Fruit fly (Drosophila melanogaster): Measurements from ENCODE around the gene CG33191.

The CG33191 gene

dm6 chr3R:8779823-8780222 is at the start of gene CG33191:
Gene CG33191, minus strand, starts transcription at chr3R:8779923.
- TF ChIP-seq CG17801 (GFP tag; optimal IDR thresholded peaks at IDR 0.05; ENCODE audit: partially characterized antibody) = no peak

DNA sequence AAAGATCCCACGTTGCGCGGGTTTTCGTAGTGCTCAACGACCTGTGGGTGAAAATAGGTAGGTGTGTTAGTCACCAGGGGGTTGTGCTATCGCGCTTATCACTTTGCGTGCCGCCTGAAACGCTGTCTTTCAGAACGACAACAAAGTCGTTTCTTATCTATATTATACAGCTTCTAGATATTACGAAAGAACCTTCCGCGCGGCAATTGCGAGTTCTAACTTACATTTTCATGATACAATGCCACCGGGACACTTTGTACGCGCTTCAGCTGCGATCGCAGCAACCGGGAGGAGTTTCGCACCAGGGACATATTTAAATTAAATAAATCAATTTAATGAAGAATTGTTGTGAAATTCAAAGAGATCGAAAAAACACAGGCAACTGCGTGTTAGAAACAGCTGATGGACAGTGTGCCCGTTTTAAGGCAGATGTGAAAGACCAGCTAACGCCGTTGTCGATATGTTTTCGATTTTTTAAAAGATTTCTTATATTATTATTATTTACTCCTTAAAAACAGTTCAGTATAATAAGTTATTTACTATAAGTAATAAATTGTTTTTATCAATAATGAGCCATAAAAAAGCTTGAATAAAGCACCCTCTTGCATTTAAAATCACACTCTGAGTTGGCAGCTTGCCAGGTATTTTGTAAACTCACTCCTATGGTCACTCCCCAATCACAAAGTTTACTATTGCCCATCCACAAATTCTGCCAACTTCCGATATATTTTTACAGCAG is 44.2 kb upstream of the CG33191 start, which contains the start of the genes IscU and CG8379:
TSS of gene IscU (minus strand) at position 417 of the 739 bp plus-strand sequence.
TSS of gene CG8379 (plus strand) at position 651 of the 739 bp plus-strand sequence.
- peak; percentile 73 for TF ChIP-seq CG17801 (GFP tag; optimal IDR thresholded peaks at IDR 0.05; ENCODE audit: partially characterized antibody)

DNA sequence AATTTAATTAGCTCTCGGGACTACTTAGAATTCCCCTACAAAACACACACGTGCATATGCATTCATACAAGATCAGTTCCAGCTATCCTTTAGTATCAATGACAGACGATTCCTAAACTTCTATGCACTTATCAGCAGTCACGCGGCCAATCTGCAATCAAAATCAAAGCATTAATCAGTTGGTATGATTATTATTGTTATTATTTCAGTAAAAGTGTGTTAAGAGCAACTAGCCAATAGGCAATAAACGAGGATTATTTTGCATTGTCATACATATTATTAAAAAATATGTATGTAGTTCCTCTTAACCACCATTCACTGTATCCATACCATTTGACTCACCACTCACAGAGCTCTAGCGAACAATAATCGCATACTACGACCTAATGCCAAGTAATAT is 43.2 kb upstream of the CG33191 start:
- no peak for TF ChIP-seq CG17801 (GFP tag; optimal IDR thresholded peaks at IDR 0.05; ENCODE audit: partially characterized antibody)

DNA sequence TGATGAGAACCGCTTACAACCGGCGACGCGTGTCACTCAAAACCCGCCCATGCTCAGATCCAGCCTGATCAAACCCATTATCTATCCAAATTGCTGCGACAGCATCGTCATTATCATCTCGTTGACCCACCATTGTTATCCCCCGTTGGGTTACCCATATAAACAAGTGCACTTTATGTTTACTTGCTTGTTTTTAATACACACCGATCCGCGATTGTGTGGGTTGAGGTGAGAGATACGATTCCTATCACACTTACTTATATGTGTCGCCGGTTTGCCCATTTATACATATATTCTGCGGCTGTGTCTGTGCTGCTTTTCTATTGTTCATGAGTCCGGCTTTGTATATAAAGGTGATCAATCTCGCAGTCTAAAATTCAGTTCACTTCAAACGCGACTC is 41.9 kb upstream of the CG33191 start, which contains the start of gene CG8369:
TSS of gene CG8369 (plus strand) at position 386 of the 400 bp plus-strand sequence.
- TF ChIP-seq CG17801 (GFP tag; optimal IDR thresholded peaks at IDR 0.05; ENCODE audit: partially characterized antibody) = no peak

DNA sequence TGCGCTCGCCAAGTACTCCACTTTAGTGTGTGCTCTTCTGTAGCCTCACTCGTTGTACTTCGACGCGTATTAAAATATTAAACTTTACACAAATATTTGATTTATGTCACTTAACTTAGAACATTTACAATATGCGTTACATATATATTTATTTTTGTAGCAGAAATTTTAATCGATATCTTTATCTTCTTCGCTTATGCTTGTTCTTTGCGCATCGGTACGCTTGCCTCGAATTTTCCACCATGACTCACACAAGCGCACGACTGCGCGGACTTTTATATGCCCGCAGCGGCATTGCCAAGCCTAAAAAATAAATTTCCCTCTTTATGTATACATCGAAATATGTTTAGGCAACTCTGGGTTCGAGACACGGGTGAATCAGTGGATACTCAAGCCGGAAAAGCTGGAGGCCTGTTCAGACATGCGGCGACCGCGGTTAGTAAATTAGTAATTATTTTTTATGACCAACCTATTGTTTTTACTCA is 40.7 kb upstream of the CG33191 start, which contains the start of gene aqz:
TSS of gene aqz (minus strand) at position 255 of the 485 bp plus-strand sequence.
- peak; percentile 67 for TF ChIP-seq CG17801 (GFP tag; optimal IDR thresholded peaks at IDR 0.05; ENCODE audit: partially characterized antibody)

- no peak for TF ChIP-seq CG17801 (GFP tag; optimal IDR thresholded peaks at IDR 0.05; ENCODE audit: partially characterized antibody)
Observed at dm6 chr3R:8819551-8820057, 39.9 kb upstream of the CG33191 start.

- TF ChIP-seq CG17801 (GFP tag; optimal IDR thresholded peaks at IDR 0.05; ENCODE audit: partially characterized antibody) = no peak
Observed at dm6 chr3R:8818239-8818638, 38.5 kb upstream of the CG33191 start.

DNA sequence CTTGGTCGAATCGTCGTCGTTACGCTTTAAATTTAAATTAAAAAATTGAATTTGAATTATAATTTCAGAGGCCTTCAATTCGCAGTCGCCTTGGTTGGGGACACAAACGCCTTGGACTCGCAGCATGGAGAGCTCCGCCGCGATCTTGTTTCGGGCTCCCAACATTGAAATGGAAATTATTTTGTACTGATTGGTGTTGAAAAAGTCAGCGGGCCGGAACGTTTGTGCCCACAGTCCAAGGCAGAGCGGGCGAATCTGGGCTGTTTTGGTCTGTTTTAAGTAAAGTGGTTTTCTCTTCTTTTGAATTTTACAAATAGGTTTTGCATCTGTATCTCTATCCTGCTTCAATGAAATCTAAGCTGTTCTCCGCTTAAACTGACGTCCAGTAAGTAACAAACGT is 35.4 kb upstream of the CG33191 start:
- no peak for TF ChIP-seq CG17801 (GFP tag; optimal IDR thresholded peaks at IDR 0.05; ENCODE audit: partially characterized antibody)

DNA sequence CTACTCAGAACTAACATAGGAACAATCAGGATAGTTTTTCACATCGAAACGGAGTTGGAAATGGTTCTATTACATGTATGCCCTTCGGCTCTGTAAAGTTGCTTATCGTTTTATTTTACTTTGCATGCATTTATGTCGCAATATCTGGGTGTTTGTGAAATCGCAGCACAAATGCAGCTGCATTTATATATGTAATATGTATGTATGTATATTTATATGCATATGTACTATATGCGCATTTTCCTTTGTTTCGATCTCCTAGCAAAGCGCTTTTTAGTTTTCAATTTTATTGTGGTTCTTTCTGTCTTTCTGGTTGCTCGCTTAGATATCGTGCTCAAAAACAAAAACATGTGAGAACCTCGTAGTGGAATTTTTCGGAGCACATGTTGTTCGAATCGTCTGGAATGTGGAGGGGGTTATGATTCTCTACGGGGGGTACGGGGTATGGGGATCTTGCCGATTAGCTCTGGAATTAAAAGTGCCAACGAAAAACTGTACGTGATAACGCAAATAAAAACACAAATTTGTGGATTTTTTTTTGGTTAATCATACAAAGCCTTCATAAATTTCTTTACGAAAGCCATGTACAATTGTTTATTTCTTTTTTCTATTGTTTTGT is 34.4 kb upstream of the CG33191 start:
- no peak for TF ChIP-seq CG17801 (GFP tag; optimal IDR thresholded peaks at IDR 0.05; ENCODE audit: partially characterized antibody)

- TF ChIP-seq CG17801 (GFP tag; optimal IDR thresholded peaks at IDR 0.05; ENCODE audit: partially characterized antibody) = no peak
Observed at dm6 chr3R:8813164-8813629, 33.5 kb upstream of the CG33191 start, which contains the start of gene CG9837. Gene CG9837, minus strand, starts transcription at chr3R:8813579.

DNA sequence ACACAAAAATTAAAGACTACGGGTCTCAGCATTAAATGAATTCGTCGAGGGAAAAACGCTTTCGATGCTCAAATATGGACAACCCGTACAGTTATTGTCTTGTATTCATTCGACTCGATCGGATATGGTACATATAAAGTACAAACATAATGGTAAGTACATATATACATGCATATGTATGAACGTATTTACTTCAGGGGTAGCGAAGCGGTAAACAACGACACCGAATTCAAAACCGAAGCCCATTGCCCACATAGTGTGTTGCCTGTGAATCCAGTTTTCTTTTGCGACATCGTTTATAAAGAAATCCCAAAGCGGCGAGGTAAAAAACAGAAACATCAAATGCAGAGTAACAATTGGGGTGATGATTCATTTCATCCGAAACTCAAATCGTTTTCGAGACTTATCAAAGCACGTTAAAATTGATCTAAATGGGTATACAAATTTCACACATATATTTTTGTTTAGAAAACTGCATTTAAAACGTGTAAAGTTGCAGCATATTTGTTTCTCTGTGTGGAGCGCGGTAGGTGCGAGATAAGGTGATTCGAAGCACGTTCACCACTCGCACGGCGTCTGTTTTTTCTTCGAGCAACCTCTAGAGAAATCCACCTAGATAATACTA is 32.7 kb upstream of the CG33191 start:
- TF ChIP-seq CG17801 (GFP tag; optimal IDR thresholded peaks at IDR 0.05; ENCODE audit: partially characterized antibody) = no peak

dm6 chr3R:8811323-8811936 is 31.7 kb upstream of the CG33191 start:
- TF ChIP-seq CG17801 (GFP tag; optimal IDR thresholded peaks at IDR 0.05; ENCODE audit: partially characterized antibody) = peak; percentile 73

DNA sequence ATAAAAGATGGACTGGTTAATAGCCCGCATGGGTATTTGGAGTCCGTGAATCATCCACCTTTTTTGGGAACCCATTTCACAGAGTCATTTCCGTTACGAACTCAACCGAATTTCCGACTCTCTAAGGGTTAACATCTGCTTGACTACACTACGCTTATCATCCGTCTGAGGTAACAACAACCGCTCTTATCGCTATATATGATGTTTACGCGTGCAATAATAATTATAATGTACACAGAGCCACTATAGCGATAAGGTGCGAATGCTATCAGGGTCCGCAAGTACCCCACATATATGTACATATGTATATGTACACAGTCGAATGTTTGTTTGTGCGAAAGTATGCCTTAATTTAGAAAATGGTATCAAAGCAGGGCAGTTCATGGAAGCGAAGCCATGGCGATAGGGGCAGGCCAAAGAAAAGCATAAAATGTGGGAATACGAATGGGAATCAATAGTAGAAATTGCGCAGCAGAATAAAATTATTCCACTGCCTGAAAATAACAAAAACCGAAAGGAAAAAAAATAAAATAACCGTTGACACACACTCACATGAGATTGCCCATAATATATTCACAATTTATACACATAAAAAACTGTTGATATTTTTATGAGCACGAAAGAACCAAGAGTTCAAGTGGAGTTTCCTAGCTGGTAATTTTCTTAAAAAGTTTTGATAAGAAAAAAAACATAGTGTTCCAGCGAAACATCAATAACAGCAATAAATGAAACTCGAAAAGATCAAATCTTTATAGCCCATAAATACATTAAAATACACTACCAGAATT is 30.9 kb upstream of the CG33191 start:
- TF ChIP-seq CG17801 (GFP tag; optimal IDR thresholded peaks at IDR 0.05; ENCODE audit: partially characterized antibody) = peak; percentile 72

DNA sequence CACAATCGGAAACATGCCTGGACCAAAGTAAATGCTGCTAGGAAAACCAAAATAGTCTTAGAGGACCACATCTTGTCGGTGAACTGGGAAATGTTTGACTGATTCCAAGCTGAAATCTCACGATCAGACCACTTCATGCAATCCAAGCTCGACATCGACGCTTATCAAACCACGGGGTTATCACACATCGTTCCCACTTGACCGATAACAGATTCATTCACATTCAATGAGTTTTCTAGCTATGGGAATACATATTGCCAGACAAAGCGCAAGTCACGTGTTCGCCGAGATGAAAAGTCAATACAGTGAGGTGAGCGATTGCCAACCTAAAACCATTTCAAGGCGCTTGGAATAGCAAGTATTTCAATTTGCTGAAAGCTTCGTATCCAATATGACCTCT is 30.0 kb upstream of the CG33191 start:
- no peak for TF ChIP-seq CG17801 (GFP tag; optimal IDR thresholded peaks at IDR 0.05; ENCODE audit: partially characterized antibody)
